Fruit fly (Drosophila melanogaster): ENCODE results near the gene heca.

dm6 chr3R:30288362-30289055 is 10.8 kb downstream of the heca start:
- no peak for TF ChIP-seq psq (optimal IDR thresholded peaks at IDR 0.05)
- no peak for TF ChIP-seq ttk (optimal IDR thresholded peaks at IDR 0.05)

Measured in Kc167 (cell line).